Worm (Caenorhabditis elegans) whole organism, young adult: ENCODE data around the gene tbc-10.

Experiments used
- B0261.1 ChIP-seq: sonication (generic microtip); optimal IDR thresholded peaks from 2 replicates; lab custom pipeline; 2016; ENCODE audit warnings: mild to moderate bottlenecking, missing genetic modification characterization, moderate library complexity, missing compliant biosample characterization
- F52B5.7 ChIP-seq: sonication (generic microtip); optimal IDR thresholded peaks from 2 replicates; lab custom pipeline; 2016; ENCODE audit warnings: mild to moderate bottlenecking, missing genetic modification characterization, missing compliant biosample characterization
- F57C9.4 ChIP-seq: sonication (generic microtip); optimal IDR thresholded peaks from 2 replicates; lab custom pipeline; 2017; ENCODE audit warnings: mild to moderate bottlenecking, missing genetic modification characterization, missing compliant biosample characterization
- dpff-1 ChIP-seq: sonication (generic microtip); optimal IDR thresholded peaks from 2 replicates; lab custom pipeline; 2017; ENCODE audit warnings: mild to moderate bottlenecking, missing genetic modification characterization, missing compliant biosample characterization
- dpl-1 ChIP-seq: fragments of 150-350 bp; optimal IDR thresholded peaks from 2 replicates; lab custom pipeline; 2014; ENCODE audit warnings: missing biosample characterization, missing genetic modification reagents, missing genetic modification characterization
- efl-1 ChIP-seq: fragments of 150-350 bp; optimal IDR thresholded peaks from 2 replicates; lab custom pipeline; 2014; ENCODE audit warnings: missing biosample characterization, missing genetic modification reagents, missing genetic modification characterization
- ets-4 ChIP-seq: fragments of 200-800 bp; sonication (Bioruptor generic); optimal IDR thresholded peaks from 2 replicates; lab custom pipeline; 2018; ENCODE audit warnings: mild to moderate bottlenecking, missing genetic modification characterization, missing compliant biosample characterization
- fkh-3 ChIP-seq: sonication (generic microtip); optimal IDR thresholded peaks from 2 replicates; lab custom pipeline; 2016; ENCODE audit warnings: mild to moderate bottlenecking, missing genetic modification characterization, missing compliant biosample characterization
- hlh-26 ChIP-seq: fragments of 200-800 bp; sonication (Bioruptor generic); conservative IDR thresholded peaks from 2 replicates; pipeline ENCODE4 v1.3.6; 2022; ENCODE audit warnings: missing genetic modification reagents, missing genetic modification characterization, missing compliant biosample characterization
- let-607 ChIP-seq, 2 experiments: fragments of 200-800 bp in 1 of 2; sonication (Bioruptor generic) in 1 of 2; sonication (generic microtip) in 1 of 2; optimal IDR thresholded peaks; 2 replicates each; lab custom pipeline; 2016 to 2018; ENCODE audit warnings: mild to moderate bottlenecking in 2 of 2, missing compliant biosample characterization in 2 of 2, missing genetic modification characterization in 2 of 2, moderate library complexity in 2 of 2, missing genotype in 1 of 2
- lir-1 ChIP-seq: fragments of 200-800 bp; sonication (Bioruptor generic); conservative IDR thresholded peaks from 2 replicates; pipeline ENCODE4 v1.3.6; 2022; ENCODE audit warnings: missing genetic modification reagents, missing genetic modification characterization, missing compliant biosample characterization
- nhr-179 ChIP-seq: sonication (generic microtip); optimal IDR thresholded peaks from 2 replicates; lab custom pipeline; 2016; ENCODE audit warnings: mild to moderate bottlenecking, missing genetic modification characterization, missing compliant biosample characterization
- pha-4 ChIP-seq: fragments of 150-350 bp; sonication (generic microtip); optimal IDR thresholded peaks from 2 replicates; lab custom pipeline; 2014; ENCODE audit warnings: missing biosample characterization, missing genetic modification reagents, missing genetic modification characterization
- unc-62 ChIP-seq: fragments of 150-350 bp; optimal IDR thresholded peaks from 2 replicates; lab custom pipeline; 2014; ENCODE audit warnings: missing biosample characterization, missing genetic modification reagents, missing genetic modification characterization

- TF ChIP-seq hlh-26 (no peak), unc-62 (no peak), ets-4 (no peak), fkh-3 (tag; lab: Kevin White, UChicago) (no peak), efl-1 (GFP tag; lab: Kevin White, UChicago) (no peak), dpl-1 (GFP tag; lab: Kevin White, UChicago) (no peak), F52B5.7 (tag; lab: Kevin White, UChicago) (no peak), pha-4 (tag; lab: Kevin White, UChicago) (no peak), nhr-179 (tag; lab: Kevin White, UChicago) (no peak), F57C9.4 (tag; lab: Kevin White, UChicago) (no peak), B0261.1 (tag; lab: Kevin White, UChicago) (no peak), let-607 (tag; optimal IDR thresholded peaks at IDR 0.05; lab: Kevin White, UChicago) (no peak), dpff-1 (tag; lab: Kevin White, UChicago) (no peak), lir-1 (no peak)
Observed at ce11 chrIII:996564-996963, 13.5 kb downstream of the tbc-10 start.
